Fruit fly (Drosophila melanogaster): ENCODE data around the gene CG7768.
A peak's percentile ranks its signal among the peaks of the same experiment; 100 is the strongest.

Gene CG7768

DNA sequence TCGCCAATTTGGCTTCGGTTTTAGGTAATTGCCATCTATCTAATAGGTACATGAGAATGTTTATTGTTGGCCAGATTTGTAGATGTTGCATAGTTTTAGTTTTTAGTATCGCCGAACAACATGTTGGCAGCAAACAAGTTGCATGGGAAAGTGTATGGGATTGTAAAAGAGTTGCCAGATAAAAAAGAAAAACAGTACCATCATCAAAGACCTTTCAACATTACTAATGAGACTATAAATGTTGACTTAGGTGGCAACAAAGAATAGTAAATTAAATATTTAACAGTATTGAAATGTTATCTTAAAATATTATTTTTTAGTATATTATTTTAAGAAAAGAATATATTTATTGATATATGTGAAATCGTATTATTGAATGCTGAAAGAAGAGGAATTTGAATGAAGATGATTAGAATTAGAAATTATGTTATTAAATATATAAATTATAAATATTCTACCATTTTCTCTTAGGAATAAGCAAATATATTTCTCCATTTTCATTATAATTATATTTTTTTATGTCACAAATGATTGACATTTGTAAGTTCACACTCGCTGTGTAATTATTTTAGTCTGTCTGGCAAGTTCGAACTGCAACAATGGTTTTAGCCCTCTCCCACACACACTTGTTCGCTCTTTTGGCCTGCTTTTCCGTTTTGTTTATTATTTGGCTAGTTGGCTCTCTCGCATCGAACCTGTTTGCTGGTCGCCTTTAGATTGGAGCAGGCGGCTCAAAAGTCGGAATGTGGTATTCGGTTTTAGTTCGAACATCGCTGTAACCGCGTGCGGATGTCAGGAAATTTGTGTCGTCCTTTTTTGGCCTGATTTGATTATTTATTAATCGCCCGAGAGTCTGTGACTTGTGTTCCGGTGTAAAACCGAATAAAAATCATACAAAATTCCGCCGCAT, 13.1 kb upstream of the CG7768 start (continued):
- TF ChIP-seq pita (GFP tag; optimal IDR thresholded peaks at IDR 0.05) (no peak), pfk (GFP tag; optimal IDR thresholded peaks at IDR 0.05) (no peak), CG1832 (GFP tag; optimal IDR thresholded peaks at IDR 0.05) (no peak), CG2199 (GFP tag; IDR thresholded peaks at IDR 0.05) (0 out of 3 replicates have a peak, but pooled peaks have one; percentile 36), Aef1 (GFP tag; IDR thresholded peaks at IDR 0.05) (no peak), CG6175 (GFP tag; IDR thresholded peaks at IDR 0.05) (no peak), Max (GFP tag; optimal IDR thresholded peaks at IDR 0.05) (no peak), CG4730 (GFP tag; IDR thresholded peaks at IDR 0.05) (no peak), corto (GFP tag; optimal IDR thresholded peaks at IDR 0.05) (no peak), Pdp1 (GFP tag; optimal IDR thresholded peaks at IDR 0.05) (no peak), z (GFP tag; IDR thresholded peaks at IDR 0.05) (no peak), abd-A (tag; optimal IDR thresholded peaks at IDR 0.05) (peak; percentile 39), Dad (GFP tag; optimal IDR thresholded peaks at IDR 0.05) (no peak), CG12769 (tag; optimal IDR thresholded peaks at IDR 0.05) (peak; percentile 17), row (GFP tag; IDR thresholded peaks at IDR 0.05) (peak; percentile 76), toy (GFP tag; IDR thresholded peaks at IDR 0.05) (no peak), MESR4 (GFP tag; optimal IDR thresholded peaks at IDR 0.05) (no peak), Hr51 (GFP tag; optimal IDR thresholded peaks at IDR 0.05) (peak in 1 of 2 experiments; percentile 47), Dfd (GFP tag; optimal IDR thresholded peaks at IDR 0.05) (no peak), lilli (GFP tag; optimal IDR thresholded peaks at IDR 0.05) (no peak), CG11504 (tag; optimal IDR thresholded peaks at IDR 0.05) (peak; percentile 61), TFAM (GFP tag; optimal IDR thresholded peaks at IDR 0.05) (no peak), ab (GFP tag; optimal IDR thresholded peaks at IDR 0.05) (no peak), ERR (GFP tag; optimal IDR thresholded peaks at IDR 0.05) (no peak), Oaz (GFP tag; IDR thresholded peaks at IDR 0.05) (no peak), CG18476 (GFP tag; optimal IDR thresholded peaks at IDR 0.05) (no peak), ftz-f1 (GFP tag; optimal IDR thresholded peaks at IDR 0.05) (no peak), zen (tag; optimal IDR thresholded peaks at IDR 0.05) (no peak), nerfin-1 (tag; optimal IDR thresholded peaks at IDR 0.05) (peak; percentile 30), CG10267 (tag; optimal IDR thresholded peaks at IDR 0.05) (peak; percentile 1), CG11723 (GFP tag; optimal IDR thresholded peaks at IDR 0.05) (no peak), CG16815 (GFP tag; optimal IDR thresholded peaks at IDR 0.05) (no peak), CG14441 (GFP tag; IDR thresholded peaks at IDR 0.05) (0 out of 2 replicates have a peak, but pooled peaks have one; percentile 22), Lpt (GFP tag; optimal IDR thresholded peaks at IDR 0.05) (no peak), CG3163 (GFP tag; optimal IDR thresholded peaks at IDR 0.05) (no peak), CG1792 (GFP tag; optimal IDR thresholded peaks at IDR 0.05) (no peak), CG4282 (GFP tag; optimal IDR thresholded peaks at IDR 0.05) (no peak), CG34224 (GFP tag; IDR thresholded peaks at IDR 0.05; ENCODE audit: partially characterized antibody) (peak; percentile 32; the same call in 1 of the 3 replicates), eve (GFP tag; optimal IDR thresholded peaks at IDR 0.05) (no peak), en (GFP tag; optimal IDR thresholded peaks at IDR 0.05) (no peak), seq (GFP tag; IDR thresholded peaks at IDR 0.05) (no peak), CG1529 (GFP tag; optimal IDR thresholded peaks at IDR 0.05) (no peak), nau (GFP tag; optimal IDR thresholded peaks at IDR 0.05) (peak; percentile 31), PHDP (tag; optimal IDR thresholded peaks at IDR 0.05) (no peak), CG3407 (GFP tag; optimal IDR thresholded peaks at IDR 0.05) (no peak), ro (GFP tag; IDR thresholded peaks at IDR 0.05) (no peak), fd64A (GFP tag; optimal IDR thresholded peaks at IDR 0.05) (no peak), stwl (tag; optimal IDR thresholded peaks at IDR 0.05) (peak; percentile 33), gem (tag; optimal IDR thresholded peaks at IDR 0.05) (peak; percentile 61)

All from whole organism, embryonic.